Worm (Caenorhabditis elegans): ENCODE measurements around the gene srv-1.

srv-1 gene

ce11 chrIII:6819322-6819901 lies 30.8 kb upstream of the srv-1 start, which contains the start of gene F28F5.6:
Gene F28F5.6 (minus strand): TSS chrIII:6819372.
- no peak for TF ChIP-seq nhr-2 (tag; optimal IDR thresholded peaks at IDR 0.05)
- no peak for TF ChIP-seq sptf-1 (tag; optimal IDR thresholded peaks at IDR 0.05)
- no peak for TF ChIP-seq mep-1 (tag; optimal IDR thresholded peaks at IDR 0.05)
- TF ChIP-seq hlh-1 (tag; optimal IDR thresholded peaks at IDR 0.05): no peak

ce11 chrIII:6820343-6820985 lies 29.7 kb upstream of the srv-1 start, which contains the start of gene ten-1:
Gene ten-1 (plus strand): TSS chrIII:6820935.
- TF ChIP-seq ham-2 (GFP tag; optimal IDR thresholded peaks at IDR 0.05) (no peak), unc-62 (GFP tag; optimal IDR thresholded peaks at IDR 0.05) (peak; percentile 75), hlh-1 (tag; optimal IDR thresholded peaks at IDR 0.05) (peak; percentile 91), unc-120 (tag; optimal IDR thresholded peaks at IDR 0.05; ENCODE audit: poor library complexity, severe bottlenecking) (peak; percentile 4)

ce11 chrIII:6822790-6823189 lies 27.4 kb upstream of the srv-1 start:
- peak; percentile 94 for TF ChIP-seq hlh-1 (tag; optimal IDR thresholded peaks at IDR 0.05)
- TF ChIP-seq snpc-4 (tag; optimal IDR thresholded peaks at IDR 0.05): no peak

- TF ChIP-seq nhr-2 (tag; optimal IDR thresholded peaks at IDR 0.05): peak; percentile 82
- TF ChIP-seq mls-2 (tag; optimal IDR thresholded peaks at IDR 0.05): no peak
- peak; percentile 84 for TF ChIP-seq zip-8 (tag; optimal IDR thresholded peaks at IDR 0.05)
- TF ChIP-seq bed-3 (GFP tag; optimal IDR thresholded peaks at IDR 0.05): no peak
- TF ChIP-seq sem-2 (GFP tag; optimal IDR thresholded peaks at IDR 0.05): no peak
- TF ChIP-seq tbx-8 (GFP tag; optimal IDR thresholded peaks at IDR 0.05): no peak
- TF ChIP-seq ztf-11 (tag; optimal IDR thresholded peaks at IDR 0.05): no peak
- no peak for TF ChIP-seq nhr-76 (tag; optimal IDR thresholded peaks at IDR 0.05)
- no peak for TF ChIP-seq drap-1 (GFP tag; optimal IDR thresholded peaks at IDR 0.05)
Observed at ce11 chrIII:6826137-6826536, 24.0 kb upstream of the srv-1 start.

DNA sequence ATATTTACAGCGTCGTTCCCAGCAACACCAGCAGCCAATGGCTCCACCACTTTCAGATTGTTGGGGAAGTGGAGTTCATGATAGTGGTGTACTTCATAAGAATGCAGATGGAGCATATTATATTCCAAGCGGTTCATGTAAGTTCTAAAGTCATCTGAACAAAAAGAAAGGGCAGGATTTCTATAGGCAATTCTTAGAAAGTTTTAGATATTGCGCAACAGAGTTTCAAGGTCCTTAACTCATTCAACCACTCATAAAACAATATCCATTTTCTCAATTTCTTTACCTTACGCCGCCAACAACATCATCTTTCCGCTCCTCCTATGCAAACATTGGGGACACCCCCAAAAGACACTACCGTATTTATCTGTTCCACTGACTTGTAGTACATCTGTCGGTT lies 18.9 kb upstream of the srv-1 start:
- TF ChIP-seq tbx-8 (GFP tag; optimal IDR thresholded peaks at IDR 0.05) (no peak), unc-62 (GFP tag; optimal IDR thresholded peaks at IDR 0.05) (no peak), zip-8 (tag; optimal IDR thresholded peaks at IDR 0.05) (peak; percentile 92), pha-4 (tag; optimal IDR thresholded peaks at IDR 0.05) (peak; percentile 4), ceh-43 (GFP tag; optimal IDR thresholded peaks at IDR 0.05) (no peak), bed-3 (GFP tag; optimal IDR thresholded peaks at IDR 0.05) (no peak), ceh-39 (tag; optimal IDR thresholded peaks at IDR 0.05) (no peak)

DNA sequence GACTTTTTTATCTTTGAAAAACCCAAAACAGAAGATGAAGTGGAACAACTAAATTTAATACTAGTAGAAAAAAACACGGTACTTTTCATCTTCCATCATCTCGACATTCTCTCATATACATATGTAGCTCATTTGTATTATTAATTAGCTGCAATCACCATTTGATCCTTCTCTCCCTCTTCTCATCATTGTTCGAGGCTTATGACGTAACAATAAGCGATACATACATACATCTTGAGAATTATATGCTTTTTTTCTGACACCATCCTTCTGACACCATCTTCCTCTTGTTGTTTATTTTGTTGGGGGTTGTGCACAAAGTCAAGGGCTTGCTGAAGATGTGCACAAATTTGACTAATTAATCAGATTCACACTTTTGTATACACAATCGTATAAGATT lies 12.9 kb upstream of the srv-1 start:
- TF ChIP-seq cnd-1 (tag; optimal IDR thresholded peaks at IDR 0.05) (no peak), M03D4.4 (tag; optimal IDR thresholded peaks at IDR 0.05) (no peak), zip-8 (tag; optimal IDR thresholded peaks at IDR 0.05) (peak; percentile 90), ceh-83 (GFP tag; optimal IDR thresholded peaks at IDR 0.05) (no peak), ces-1 (GFP tag; optimal IDR thresholded peaks at IDR 0.05) (peak; percentile 39), hlh-1 (tag; optimal IDR thresholded peaks at IDR 0.05) (no peak), tbx-8 (GFP tag; optimal IDR thresholded peaks at IDR 0.05) (no peak), ceh-43 (GFP tag; optimal IDR thresholded peaks at IDR 0.05) (no peak), lin-13 (tag; optimal IDR thresholded peaks at IDR 0.05) (no peak), unc-120 (tag; optimal IDR thresholded peaks at IDR 0.05; ENCODE audit: poor library complexity, severe bottlenecking) (no peak)

DNA sequence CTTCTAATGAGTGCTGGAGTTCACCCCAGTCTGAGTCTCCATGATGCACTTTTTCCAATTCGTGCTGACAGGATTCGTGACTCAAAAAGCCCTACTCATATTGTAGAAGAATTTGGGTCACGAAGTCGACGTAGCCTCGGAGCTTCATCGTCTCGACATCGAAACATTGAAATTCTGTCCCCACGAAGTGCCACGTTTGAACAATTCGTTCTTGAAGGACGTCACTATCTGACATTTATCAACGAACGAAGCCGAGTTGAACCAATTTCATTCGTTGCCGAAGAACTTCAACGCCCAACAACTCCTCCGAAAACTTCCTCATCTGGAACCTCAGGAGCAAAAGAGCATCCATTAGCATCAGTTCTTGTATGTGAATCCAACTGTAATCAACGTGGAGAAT lies 11.1 kb upstream of the srv-1 start:
- TF ChIP-seq elt-1 (tag; optimal IDR thresholded peaks at IDR 0.05; ENCODE audit: borderline replicate concordance, insufficient read depth) (no peak), zip-8 (tag; optimal IDR thresholded peaks at IDR 0.05) (no peak), unc-62 (GFP tag; optimal IDR thresholded peaks at IDR 0.05) (no peak), pha-4 (tag; optimal IDR thresholded peaks at IDR 0.05) (no peak), bed-3 (GFP tag; optimal IDR thresholded peaks at IDR 0.05) (no peak), ceh-83 (GFP tag; optimal IDR thresholded peaks at IDR 0.05) (no peak), ham-2 (GFP tag; optimal IDR thresholded peaks at IDR 0.05) (no peak), nhr-12 (tag; optimal IDR thresholded peaks at IDR 0.05) (no peak), sptf-1 (tag; optimal IDR thresholded peaks at IDR 0.05) (no peak)

Measured in whole organism, mixed stage, embryonic.